Worm (Caenorhabditis elegans) whole organism, L3 larva: Measurements from ENCODE around the gene Y59A8B.21.

ENCODE experiments used
- ama-1 ChIP-seq: fragments of 150-350 bp; optimal IDR thresholded peaks from 2 replicates; lab custom pipeline; 2018
- egl-27 ChIP-seq: sonication (generic microtip); optimal IDR thresholded peaks from 4 replicates; lab custom pipeline; 2017; ENCODE audit warnings: missing biosample characterization, missing genetic modification reagents, missing genetic modification characterization
- fos-1 ChIP-seq: fragments of 150-350 bp; optimal IDR thresholded peaks from 2 replicates; lab custom pipeline; 2014; ENCODE audit warnings: missing biosample characterization, missing genetic modification characterization
- hmg-11 ChIP-seq: sonication (generic microtip); optimal IDR thresholded peaks from 2 replicates; lab custom pipeline; 2016; ENCODE audit warnings: missing genetic modification characterization, missing compliant biosample characterization
- nhr-11 ChIP-seq: fragments of 150-350 bp; optimal IDR thresholded peaks from 2 replicates; lab custom pipeline; 2014; ENCODE audit warnings: missing biosample characterization, missing genetic modification characterization
- nhr-23 ChIP-seq: fragments of 150-350 bp; optimal IDR thresholded peaks from 2 replicates; lab custom pipeline; 2014; ENCODE audit warnings: missing biosample characterization, missing genetic modification reagents, missing genetic modification characterization
- nhr-237 ChIP-seq: fragments of 150-350 bp; optimal IDR thresholded peaks from 2 replicates; lab custom pipeline; 2014; ENCODE audit warnings: missing biosample characterization, missing genetic modification characterization
- nhr-25 ChIP-seq: sonication (generic microtip); optimal IDR thresholded peaks from 2 replicates; lab custom pipeline; 2017; ENCODE audit warnings: missing biosample characterization, missing genetic modification characterization
- nhr-28 ChIP-seq: fragments of 150-350 bp; optimal IDR thresholded peaks from 2 replicates; lab custom pipeline; 2014; ENCODE audit warnings: missing biosample characterization, missing genetic modification characterization
- nhr-76 ChIP-seq: fragments of 150-350 bp; sonication (generic microtip); optimal IDR thresholded peaks from 5 replicates; lab custom pipeline; 2014; ENCODE audit warnings: missing biosample characterization, missing genetic modification characterization
- tbx-2 ChIP-seq: sonication (generic microtip); optimal IDR thresholded peaks from 2 replicates; lab custom pipeline; 2016; ENCODE audit warnings: mild to moderate bottlenecking, missing genetic modification characterization, missing compliant biosample characterization
- unc-39 ChIP-seq: sonication (generic microtip); optimal IDR thresholded peaks from 4 replicates; lab custom pipeline; 2017; ENCODE audit warnings: missing biosample characterization, missing genetic modification characterization
- ztf-11 ChIP-seq: fragments of 150-350 bp; optimal IDR thresholded peaks from 2 replicates; lab custom pipeline; 2014; ENCODE audit warnings: missing biosample characterization, missing genetic modification characterization

DNA sequence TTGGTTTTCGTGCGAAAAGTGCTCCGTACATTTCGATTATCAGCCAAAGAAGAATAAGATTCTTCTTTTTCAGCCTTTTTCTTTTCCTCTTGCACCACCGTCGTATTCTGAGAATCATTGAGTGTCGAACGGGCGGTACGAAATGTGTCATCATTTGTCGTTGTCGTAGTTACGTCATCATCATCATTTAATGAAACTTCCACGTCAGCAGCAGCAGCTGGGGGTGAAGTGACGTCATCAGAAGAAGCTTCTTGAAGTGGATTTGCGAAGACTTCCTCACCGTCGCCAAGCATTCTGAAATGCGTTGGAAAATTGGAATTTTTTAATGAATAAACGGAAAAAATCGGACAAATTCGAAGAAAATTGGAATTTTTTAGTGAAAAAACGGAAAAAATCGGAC, 6.3 kb upstream of the Y59A8B.21 start, which contains the start of gene snx-6:
- TF ChIP-seq unc-39 (tag; lab: Kevin White, UChicago): no peak
- TF ChIP-seq egl-27 (tag; lab: Kevin White, UChicago): no peak
- no peak for TF ChIP-seq nhr-28 (tag; lab: Kevin White, UChicago)
- TF ChIP-seq nhr-25 (tag; lab: Kevin White, UChicago): no peak
- TF ChIP-seq tbx-2 (tag; lab: Kevin White, UChicago): no peak
- TF ChIP-seq nhr-11: no peak
- no peak for TF ChIP-seq fos-1 (tag; lab: Kevin White, UChicago)
- no peak for TF ChIP-seq nhr-237 (tag; lab: Kevin White, UChicago)
- TF ChIP-seq nhr-23: no peak
- no peak for TF ChIP-seq ztf-11 (tag; lab: Kevin White, UChicago)
- TF ChIP-seq ama-1: no peak
- TF ChIP-seq hmg-11 (tag; lab: Kevin White, UChicago): no peak
- TF ChIP-seq nhr-76 (tag; lab: Kevin White, UChicago): no peak
